Fruit fly (Drosophila melanogaster): ENCODE data around the gene nonA-l.

nonA-l gene

dm6 chr3R:16615009-16615408, 25.0 kb upstream of the nonA-l start, which contains the start of gene CG17562:
Gene CG17562, plus strand, starts transcription at chr3R:16615309.
- TF ChIP-seq HLH106 (tag; optimal IDR thresholded peaks at IDR 0.05), result no peak
- TF ChIP-seq dmrt93B (GFP tag; optimal IDR thresholded peaks at IDR 0.05), result no peak
- no peak for TF ChIP-seq N (GFP tag; optimal IDR thresholded peaks at IDR 0.05)
- no peak for TF ChIP-seq dl (GFP tag; optimal IDR thresholded peaks at IDR 0.05; ENCODE audit: insufficient read depth in 1 of 2, partially characterized antibody in 2 of 2)
- TF ChIP-seq jim (GFP tag; optimal IDR thresholded peaks at IDR 0.05), result no peak
- no peak for TF ChIP-seq lola (GFP tag; optimal IDR thresholded peaks at IDR 0.05)
- no peak for TF ChIP-seq Vsx2 (GFP tag; optimal IDR thresholded peaks at IDR 0.05; ENCODE audit: partially characterized antibody)
- no peak for TF ChIP-seq h (GFP tag; optimal IDR thresholded peaks at IDR 0.05)
- TF ChIP-seq Mio (GFP tag; optimal IDR thresholded peaks at IDR 0.05), result no peak
- TF ChIP-seq Jra (GFP tag; optimal IDR thresholded peaks at IDR 0.05), result no peak
- TF ChIP-seq Sp1 (GFP tag; optimal IDR thresholded peaks at IDR 0.05), result no peak
- TF ChIP-seq rgr (GFP tag; optimal IDR thresholded peaks at IDR 0.05), result no peak

dm6 chr3R:16617650-16618049, 22.4 kb upstream of the nonA-l start, which contains the start of gene CG17560:
Gene CG17560, plus strand, starts transcription at chr3R:16617950.
- TF ChIP-seq ey (GFP tag; optimal IDR thresholded peaks at IDR 0.05), result no peak
- no peak for TF ChIP-seq psq (GFP tag; optimal IDR thresholded peaks at IDR 0.05)
- TF ChIP-seq dmrt93B (GFP tag; optimal IDR thresholded peaks at IDR 0.05), result no peak
- no peak for TF ChIP-seq GATAd (GFP tag; optimal IDR thresholded peaks at IDR 0.05)
- no peak for TF ChIP-seq h (GFP tag; optimal IDR thresholded peaks at IDR 0.05)
- no peak for TF ChIP-seq rgr (GFP tag; optimal IDR thresholded peaks at IDR 0.05)
- TF ChIP-seq N (GFP tag; optimal IDR thresholded peaks at IDR 0.05), result no peak

dm6 chr3R:16620478-16620877, 19.5 kb upstream of the nonA-l start, which contains the start of gene CG14893:
Gene CG14893, plus strand, starts transcription at chr3R:16620778.
- TF ChIP-seq dl (GFP tag; optimal IDR thresholded peaks at IDR 0.05; ENCODE audit: insufficient read depth in 1 of 2, partially characterized antibody in 2 of 2), result no peak
- TF ChIP-seq jim (GFP tag; optimal IDR thresholded peaks at IDR 0.05), result no peak
- TF ChIP-seq rgr (GFP tag; optimal IDR thresholded peaks at IDR 0.05), result no peak
- no peak for TF ChIP-seq fru (GFP tag; optimal IDR thresholded peaks at IDR 0.05)
- TF ChIP-seq Vsx2 (GFP tag; optimal IDR thresholded peaks at IDR 0.05; ENCODE audit: partially characterized antibody), result no peak
- no peak for TF ChIP-seq N (GFP tag; optimal IDR thresholded peaks at IDR 0.05)
- TF ChIP-seq ey (GFP tag; optimal IDR thresholded peaks at IDR 0.05), result no peak
- TF ChIP-seq Rel (GFP tag; optimal IDR thresholded peaks at IDR 0.05), result no peak
- no peak for TF ChIP-seq Rel (tag; optimal IDR thresholded peaks at IDR 0.05)

- TF ChIP-seq Sp1 (GFP tag; optimal IDR thresholded peaks at IDR 0.05) (no peak), HLH106 (tag; optimal IDR thresholded peaks at IDR 0.05) (no peak), Dfd (GFP tag; optimal IDR thresholded peaks at IDR 0.05) (no peak), Vsx2 (GFP tag; optimal IDR thresholded peaks at IDR 0.05; ENCODE audit: partially characterized antibody) (no peak), ey (GFP tag; optimal IDR thresholded peaks at IDR 0.05) (no peak), lola (GFP tag; optimal IDR thresholded peaks at IDR 0.05) (no peak), CG9705 (GFP tag; optimal IDR thresholded peaks at IDR 0.05) (no peak), dmrt93B (GFP tag; optimal IDR thresholded peaks at IDR 0.05) (no peak), sage (GFP tag; optimal IDR thresholded peaks at IDR 0.05) (no peak), Mio (GFP tag; optimal IDR thresholded peaks at IDR 0.05) (no peak)
Observed at dm6 chr3R:16624371-16624749, 15.6 kb upstream of the nonA-l start, which contains the start of gene Ccdc114. Gene Ccdc114, minus strand, starts transcription at chr3R:16624717.

- TF ChIP-seq Abd-B (GFP tag; optimal IDR thresholded peaks at IDR 0.05) (no peak), Hr78 (GFP tag; optimal IDR thresholded peaks at IDR 0.05) (no peak), lola (GFP tag; optimal IDR thresholded peaks at IDR 0.05) (no peak), jim (GFP tag; optimal IDR thresholded peaks at IDR 0.05) (no peak), foxo (GFP tag; optimal IDR thresholded peaks at IDR 0.05) (no peak), h (GFP tag; optimal IDR thresholded peaks at IDR 0.05) (no peak), tai (GFP tag; optimal IDR thresholded peaks at IDR 0.05) (no peak), GATAd (GFP tag; optimal IDR thresholded peaks at IDR 0.05) (no peak), fru (GFP tag; optimal IDR thresholded peaks at IDR 0.05) (peak; percentile 56), sv (GFP tag; optimal IDR thresholded peaks at IDR 0.05) (peak; percentile 26), usp (GFP tag; optimal IDR thresholded peaks at IDR 0.05) (no peak), dl (GFP tag; optimal IDR thresholded peaks at IDR 0.05; ENCODE audit: insufficient read depth in 1 of 2, partially characterized antibody in 2 of 2) (no peak), br (GFP tag; optimal IDR thresholded peaks at IDR 0.05) (no peak), dmrt93B (GFP tag; optimal IDR thresholded peaks at IDR 0.05) (no peak), CG9705 (GFP tag; optimal IDR thresholded peaks at IDR 0.05) (no peak), Mio (GFP tag; optimal IDR thresholded peaks at IDR 0.05) (no peak), woc (GFP tag; optimal IDR thresholded peaks at IDR 0.05) (peak; percentile 21), Myc (optimal IDR thresholded peaks at IDR 0.05) (peak; percentile 47), HLH106 (tag; optimal IDR thresholded peaks at IDR 0.05) (no peak), brk (GFP tag; optimal IDR thresholded peaks at IDR 0.05) (no peak), N (GFP tag; optimal IDR thresholded peaks at IDR 0.05) (no peak), Vsx2 (GFP tag; optimal IDR thresholded peaks at IDR 0.05; ENCODE audit: partially characterized antibody) (peak; percentile 28), Hnf4 (GFP tag; optimal IDR thresholded peaks at IDR 0.05) (no peak), OdsH (GFP tag; optimal IDR thresholded peaks at IDR 0.05) (no peak), Dfd (GFP tag; optimal IDR thresholded peaks at IDR 0.05) (no peak), Dif (GFP tag; optimal IDR thresholded peaks at IDR 0.05; ENCODE audit: partially characterized antibody) (peak; percentile 6), ey (GFP tag; optimal IDR thresholded peaks at IDR 0.05) (no peak), CG32264 (GFP tag; optimal IDR thresholded peaks at IDR 0.05) (no peak), sage (GFP tag; optimal IDR thresholded peaks at IDR 0.05) (peak; percentile 4)
Observed at dm6 chr3R:16624750-16625549, 15.1 kb upstream of the nonA-l start, which contains the start of gene Fas1. Gene Fas1, plus strand, starts transcription at chr3R:16625238.
